Worm (Caenorhabditis elegans): ENCODE measurements around the gene D1053.4.
A peak's percentile ranks its signal among the peaks of the same experiment; 100 is the strongest.

Gene D1053.4

DNA sequence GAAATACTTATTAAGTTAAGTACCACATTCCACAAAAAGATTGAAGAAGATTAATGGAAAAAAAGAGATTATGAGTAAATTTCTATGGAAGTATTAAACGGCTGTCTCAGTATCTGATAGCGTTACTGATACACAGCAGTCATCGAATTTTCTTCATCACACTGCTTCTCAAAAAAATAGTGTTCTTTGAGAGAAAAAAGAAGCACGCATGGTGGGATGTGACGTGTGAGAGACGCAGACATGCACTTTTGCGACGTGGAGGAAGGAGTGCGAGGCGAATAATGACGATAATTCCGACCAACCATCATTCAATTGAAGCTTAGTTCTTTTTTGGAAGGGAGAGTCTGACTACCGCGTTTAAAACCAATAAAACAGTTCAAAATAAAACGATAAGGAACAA is 13.4 kb downstream of the D1053.4 start, which contains the start of gene C44C10.11:
Gene C44C10.11, minus strand, starts transcription at position 115 of the 400 bp plus-strand sequence.
- TF ChIP-seq lsy-2 (tag; optimal IDR thresholded peaks at IDR 0.05) (no peak), C34F6.9 (tag; optimal IDR thresholded peaks at IDR 0.05) (peak; percentile 14), sma-9 (GFP tag; optimal IDR thresholded peaks at IDR 0.05) (peak; percentile 53), sma-9 (tag; optimal IDR thresholded peaks at IDR 0.05) (no peak), mdl-1 (tag; optimal IDR thresholded peaks at IDR 0.05) (peak in 1 of 2 experiments; percentile 63), nhr-12 (tag; optimal IDR thresholded peaks at IDR 0.05) (no peak), alr-1 (tag; optimal IDR thresholded peaks at IDR 0.05) (no peak), mbf-1 (tag; optimal IDR thresholded peaks at IDR 0.05) (no peak), lin-39 (tag; optimal IDR thresholded peaks at IDR 0.05) (no peak), F13H6.1 (tag; optimal IDR thresholded peaks at IDR 0.05) (peak; percentile 17), blmp-1 (tag; optimal IDR thresholded peaks at IDR 0.05; ENCODE audit: insufficient read depth) (no peak), lin-11 (tag; optimal IDR thresholded peaks at IDR 0.05) (no peak), ceh-16 (tag; optimal IDR thresholded peaks at IDR 0.05) (no peak), crh-2 (tag; optimal IDR thresholded peaks at IDR 0.05) (peak; percentile 86), lin-13 (GFP tag; optimal IDR thresholded peaks at IDR 0.05) (peak; percentile 5), zag-1 (tag; optimal IDR thresholded peaks at IDR 0.05) (peak; percentile 5), nhr-77 (tag; optimal IDR thresholded peaks at IDR 0.05) (no peak), egl-27 (tag; optimal IDR thresholded peaks at IDR 0.05) (peak; percentile 19), nhr-21 (tag; optimal IDR thresholded peaks at IDR 0.05) (peak; percentile 60), ceh-82 (tag; optimal IDR thresholded peaks at IDR 0.05) (no peak), ama-1 (optimal IDR thresholded peaks at IDR 0.05) (no peak), fos-1 (tag; optimal IDR thresholded peaks at IDR 0.05) (peak; percentile 89), dmd-4 (tag; optimal IDR thresholded peaks at IDR 0.05) (no peak), unc-55 (GFP tag; optimal IDR thresholded peaks at IDR 0.05) (peak; percentile 57), nhr-237 (tag; optimal IDR thresholded peaks at IDR 0.05) (no peak)

ce11 chrX:11702236-11702635 is 21.4 kb downstream of the D1053.4 start, which contains the start of gene C44C10.3:
Gene C44C10.3, plus strand, starts transcription at chrX:11702536.
- TF ChIP-seq ztf-1 (GFP tag; conservative IDR thresholded peaks at IDR 0.05): no peak
- TF ChIP-seq mab-5 (tag; optimal IDR thresholded peaks at IDR 0.05): no peak
- no peak for TF ChIP-seq peb-1 (tag; optimal IDR thresholded peaks at IDR 0.05)
- TF ChIP-seq nhr-10 (tag; optimal IDR thresholded peaks at IDR 0.05): no peak
- no peak for TF ChIP-seq nhr-25 (tag; optimal IDR thresholded peaks at IDR 0.05)
- TF ChIP-seq sma-9 (GFP tag; optimal IDR thresholded peaks at IDR 0.05): no peak
- no peak for TF ChIP-seq sma-9 (tag; optimal IDR thresholded peaks at IDR 0.05)
- no peak for TF ChIP-seq sem-4 (tag; optimal IDR thresholded peaks at IDR 0.05)
- TF ChIP-seq nhr-77 (tag; optimal IDR thresholded peaks at IDR 0.05): no peak
- no peak for TF ChIP-seq ceh-16 (tag; optimal IDR thresholded peaks at IDR 0.05)

- no peak for TF ChIP-seq Y55F3AM.14 (GFP tag; optimal IDR thresholded peaks at IDR 0.05)
- TF ChIP-seq nhr-21 (tag; optimal IDR thresholded peaks at IDR 0.05): no peak
- TF ChIP-seq blmp-1 (tag; optimal IDR thresholded peaks at IDR 0.05; ENCODE audit: insufficient read depth): no peak
- TF ChIP-seq lsy-2 (tag; optimal IDR thresholded peaks at IDR 0.05): no peak
- TF ChIP-seq unc-39 (tag; optimal IDR thresholded peaks at IDR 0.05): no peak
- no peak for TF ChIP-seq skn-1 (tag; optimal IDR thresholded peaks at IDR 0.05)
Measured at ce11 chrX:11700263-11700662, 23.3 kb downstream of the D1053.4 start, which contains the start of gene C44C10.15. Gene C44C10.15, minus strand, starts transcription at chrX:11700363.

- TF ChIP-seq ztf-4 (tag; optimal IDR thresholded peaks at IDR 0.05) (no peak), sem-4 (tag; optimal IDR thresholded peaks at IDR 0.05) (no peak), nhr-77 (tag; optimal IDR thresholded peaks at IDR 0.05) (no peak)
Measured at ce11 chrX:11696696-11697095, 26.9 kb downstream of the D1053.4 start, which contains the start of gene C44C10.12. Gene C44C10.12, plus strand, starts transcription at chrX:11696996.

DNA sequence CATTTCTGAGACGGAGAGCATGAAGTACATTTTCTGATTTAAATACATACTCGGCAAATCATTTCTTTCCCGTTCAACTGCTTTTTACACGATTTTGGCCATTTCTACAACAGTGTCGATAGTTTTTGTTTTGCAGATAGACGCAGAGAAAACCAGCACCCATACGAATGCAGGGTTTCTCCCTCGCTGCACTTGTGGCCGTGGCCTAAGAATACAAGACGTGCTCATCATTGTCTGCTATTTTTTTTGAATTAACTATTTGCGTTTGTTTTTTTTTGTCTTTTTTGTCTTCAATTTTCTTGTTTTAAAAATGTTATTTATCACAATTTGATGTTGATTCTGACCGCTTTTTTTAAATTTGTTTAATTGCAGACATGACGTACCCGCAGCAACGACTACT is 30.5 kb downstream of the D1053.4 start, which contains the start of gene smcl-1:
Gene smcl-1, plus strand, starts transcription at position 373 of the 400 bp plus-strand sequence.
- TF ChIP-seq lin-11 (tag; optimal IDR thresholded peaks at IDR 0.05): no peak
- peak; percentile 62 for TF ChIP-seq nhr-129 (tag; optimal IDR thresholded peaks at IDR 0.05)
- TF ChIP-seq C34F6.9 (tag; optimal IDR thresholded peaks at IDR 0.05): peak; percentile 64
- TF ChIP-seq zag-1 (tag; optimal IDR thresholded peaks at IDR 0.05): no peak
- TF ChIP-seq fos-1 (tag; optimal IDR thresholded peaks at IDR 0.05): peak; percentile 73
- TF ChIP-seq crh-2 (tag; optimal IDR thresholded peaks at IDR 0.05): peak; percentile 31
- TF ChIP-seq sma-9 (GFP tag; optimal IDR thresholded peaks at IDR 0.05): peak; percentile 67
- no peak for TF ChIP-seq sma-9 (tag; optimal IDR thresholded peaks at IDR 0.05)

All from whole organism, L2 larva.